Worm (Caenorhabditis elegans): Measurements from ENCODE around the gene F43C11.8.
A peak's percentile ranks its signal among the peaks of the same experiment; 100 is the strongest.

The F43C11.8 gene

ce11 chrII:2377751-2378150 lies 45.4 kb downstream of the F43C11.8 start, which contains the start of gene F16G10.6:
F16G10.6 (minus strand) TSS chrII:2377851.
- TF ChIP-seq ceh-30 (tag; optimal IDR thresholded peaks at IDR 0.05) (no peak), lin-11 (tag; optimal IDR thresholded peaks at IDR 0.05) (no peak), hlh-8 (tag; optimal IDR thresholded peaks at IDR 0.05) (no peak), npax-4 (tag; optimal IDR thresholded peaks at IDR 0.05) (no peak), elt-4 (tag; optimal IDR thresholded peaks at IDR 0.05) (no peak), odd-2 (tag; optimal IDR thresholded peaks at IDR 0.05) (no peak), hlh-6 (tag; optimal IDR thresholded peaks at IDR 0.05) (no peak), mec-3 (tag; optimal IDR thresholded peaks at IDR 0.05; ENCODE audit: borderline replicate concordance) (no peak), pag-3 (tag; optimal IDR thresholded peaks at IDR 0.05; ENCODE audit: borderline replicate concordance) (no peak), nhr-232 (tag; optimal IDR thresholded peaks at IDR 0.05) (no peak), fkh-10 (GFP tag; optimal IDR thresholded peaks at IDR 0.05) (no peak), ceh-2 (tag; optimal IDR thresholded peaks at IDR 0.05) (no peak), unc-3 (GFP tag; conservative IDR thresholded peaks at IDR 0.05) (no peak), unc-3 (tag; optimal IDR thresholded peaks at IDR 0.05) (no peak), fkh-6 (tag; optimal IDR thresholded peaks at IDR 0.05) (no peak), ceh-34 (tag; optimal IDR thresholded peaks at IDR 0.05) (no peak)

DNA sequence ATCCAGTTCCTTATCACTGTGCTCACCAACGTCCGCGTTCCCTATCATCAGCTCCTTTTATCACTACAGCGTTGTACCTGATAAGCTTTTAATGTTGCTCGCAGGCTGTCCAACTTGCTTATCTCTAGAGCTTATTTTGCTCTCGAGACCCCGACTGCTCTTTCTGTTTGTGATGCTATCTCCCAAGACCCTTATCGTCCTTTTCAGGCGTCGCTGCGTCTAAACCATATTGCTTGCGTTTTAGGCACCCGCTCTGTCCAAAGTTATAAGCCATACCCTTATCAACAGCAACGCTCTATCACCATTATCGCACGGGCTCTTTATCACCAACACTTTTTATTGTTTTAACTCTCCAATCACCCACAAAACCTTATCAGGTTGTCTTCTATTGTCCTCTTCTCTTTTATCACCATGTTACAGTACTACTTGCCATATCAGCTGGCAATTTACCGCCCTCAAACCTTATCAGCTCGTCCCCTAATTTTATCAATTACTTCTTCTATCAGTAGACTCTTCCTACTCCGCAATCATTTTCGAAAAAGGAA lies 46.2 kb downstream of the F43C11.8 start:
- TF ChIP-seq zip-5 (tag; optimal IDR thresholded peaks at IDR 0.05) (peak; percentile 70), elt-4 (tag; optimal IDR thresholded peaks at IDR 0.05) (peak; percentile 36), rnt-1 (tag; optimal IDR thresholded peaks at IDR 0.05) (no peak), hlh-13 (GFP tag; optimal IDR thresholded peaks at IDR 0.05) (no peak), ets-4 (tag; optimal IDR thresholded peaks at IDR 0.05) (peak; percentile 57), elt-2 (tag; optimal IDR thresholded peaks at IDR 0.05) (peak; percentile 100), pqm-1 (tag; optimal IDR thresholded peaks at IDR 0.05) (peak; percentile 98), nhr-232 (tag; optimal IDR thresholded peaks at IDR 0.05) (no peak)

DNA sequence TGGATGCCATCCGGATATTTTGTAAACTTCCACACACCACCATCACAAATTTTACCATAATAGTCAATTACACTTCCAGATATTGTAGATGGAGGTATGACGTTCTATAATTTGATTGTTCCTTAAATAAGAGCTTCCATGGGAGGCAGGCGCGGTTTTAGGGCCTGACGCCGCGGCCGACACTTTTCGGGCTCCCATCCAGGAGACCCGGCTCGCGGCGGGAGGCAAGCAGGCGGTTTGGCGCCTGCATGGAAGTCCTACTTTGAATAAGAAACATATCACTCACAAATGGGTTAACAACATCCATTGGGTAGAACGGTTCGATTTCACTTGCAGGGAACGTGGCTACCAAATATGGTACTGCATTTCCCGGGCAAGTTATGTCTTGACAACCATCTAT lies 47.4 kb downstream of the F43C11.8 start:
- TF ChIP-seq pqm-1 (tag; optimal IDR thresholded peaks at IDR 0.05): no peak
- TF ChIP-seq ceh-18 (tag; optimal IDR thresholded peaks at IDR 0.05): no peak
- TF ChIP-seq sox-2 (GFP tag; IDR thresholded peaks at IDR 0.05): no peak
- no peak for TF ChIP-seq madf-2 (tag; optimal IDR thresholded peaks at IDR 0.05)
- no peak for TF ChIP-seq lin-11 (tag; optimal IDR thresholded peaks at IDR 0.05)
- no peak for TF ChIP-seq ets-4 (tag; optimal IDR thresholded peaks at IDR 0.05)
- no peak for TF ChIP-seq fkh-10 (GFP tag; optimal IDR thresholded peaks at IDR 0.05)
- TF ChIP-seq hlh-6 (tag; optimal IDR thresholded peaks at IDR 0.05): no peak
- no peak for TF ChIP-seq rnt-1 (tag; optimal IDR thresholded peaks at IDR 0.05)
- TF ChIP-seq nhr-232 (tag; optimal IDR thresholded peaks at IDR 0.05): no peak
- no peak for TF ChIP-seq hlh-30 (tag; optimal IDR thresholded peaks at IDR 0.05; ENCODE audit: insufficient read depth)
- TF ChIP-seq elt-4 (tag; optimal IDR thresholded peaks at IDR 0.05): no peak
- no peak for TF ChIP-seq fax-1 (tag; optimal IDR thresholded peaks at IDR 0.05)
- TF ChIP-seq eyg-1 (tag; optimal IDR thresholded peaks at IDR 0.05): no peak
- no peak for TF ChIP-seq C38D4.7 (GFP tag; optimal IDR thresholded peaks at IDR 0.05)
- no peak for TF ChIP-seq odd-2 (tag; optimal IDR thresholded peaks at IDR 0.05)
- no peak for TF ChIP-seq ceh-14 (tag; optimal IDR thresholded peaks at IDR 0.05)
- TF ChIP-seq hlh-15 (tag; optimal IDR thresholded peaks at IDR 0.05): no peak
- TF ChIP-seq ceh-22 (tag; optimal IDR thresholded peaks at IDR 0.05): no peak
- TF ChIP-seq ceh-6 (GFP tag; optimal IDR thresholded peaks at IDR 0.05): no peak

ce11 chrII:2380174-2380573 lies 47.9 kb downstream of the F43C11.8 start, which contains the start of gene F16G10.7:
F16G10.7 (minus strand) TSS chrII:2380274.
- TF ChIP-seq nfya-1 (tag; optimal IDR thresholded peaks at IDR 0.05): peak; percentile 6
- no peak for TF ChIP-seq sox-4 (tag; optimal IDR thresholded peaks at IDR 0.05)

DNA sequence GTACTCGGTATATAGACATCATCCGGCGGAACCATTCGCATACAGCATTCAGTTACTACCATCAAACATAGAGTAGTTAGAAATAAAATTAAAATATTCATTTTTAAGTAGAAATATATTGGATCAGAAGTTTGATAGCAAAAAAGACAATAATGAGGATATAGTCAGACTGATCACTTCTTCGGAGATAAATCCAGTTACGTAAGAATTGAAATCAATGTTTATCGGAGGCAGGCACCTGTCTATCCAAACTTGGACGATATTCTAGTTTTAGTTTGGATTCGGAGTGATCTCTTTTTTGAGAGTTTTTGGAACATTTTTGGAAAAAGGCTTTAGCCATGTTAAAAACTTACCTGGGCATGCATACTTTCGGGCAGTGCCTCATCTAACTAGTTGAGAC lies 51.0 kb downstream of the F43C11.8 start, which contains the start of gene F16G10.8:
F16G10.8 (minus strand) TSS at position 101 of the 400 bp plus-strand sequence.
- TF ChIP-seq pha-2 (tag; optimal IDR thresholded peaks at IDR 0.05) (no peak), K09A11.1 (tag; optimal IDR thresholded peaks at IDR 0.05; ENCODE audit: insufficient read depth) (no peak), K02D7.2 (tag; optimal IDR thresholded peaks at IDR 0.05) (no peak), ceh-6 (GFP tag; optimal IDR thresholded peaks at IDR 0.05) (no peak), odd-2 (tag; optimal IDR thresholded peaks at IDR 0.05) (no peak), pros-1 (tag; optimal IDR thresholded peaks at IDR 0.05) (no peak), lin-11 (tag; optimal IDR thresholded peaks at IDR 0.05) (no peak), ceh-19 (GFP tag; optimal IDR thresholded peaks at IDR 0.05) (no peak), nfya-1 (tag; optimal IDR thresholded peaks at IDR 0.05) (no peak)

All from whole organism, late embryonic.